Worm (Caenorhabditis elegans) whole organism, L2 larva: Measurements from ENCODE around the gene fbxa-170.

Experiments used
- R02D3.7 ChIP-seq: fragments of 150-350 bp; optimal IDR thresholded peaks from 2 replicates; lab custom pipeline; 2014; ENCODE audit warnings: missing biosample characterization, missing genetic modification characterization
- Y55F3AM.14 ChIP-seq: fragments of 200-800 bp; sonication (Bioruptor generic); optimal IDR thresholded peaks from 2 replicates; lab custom pipeline; 2018; ENCODE audit warnings: mild to moderate bottlenecking, missing genetic modification characterization, missing compliant biosample characterization
- ZK546.5 ChIP-seq: sonication (generic microtip); optimal IDR thresholded peaks from 2 replicates; lab custom pipeline; 2017; ENCODE audit warnings: missing biosample characterization, missing genetic modification characterization
- alr-1 ChIP-seq: fragments of 150-350 bp; optimal IDR thresholded peaks from 2 replicates; lab custom pipeline; 2014; ENCODE audit warnings: missing biosample characterization, missing genetic modification characterization
- aly-2 ChIP-seq: fragments of 150-350 bp; optimal IDR thresholded peaks from 2 replicates; lab custom pipeline; 2014; ENCODE audit warnings: missing biosample characterization, missing genetic modification characterization
- mdl-1 ChIP-seq, 2 experiments: fragments of 150-350 bp in 1 of 2; sonication (generic microtip) in 1 of 2; optimal IDR thresholded peaks; 2 replicates each; lab custom pipeline; 2017; ENCODE audit warnings: missing biosample characterization in 2 of 2, missing genetic modification characterization in 2 of 2
- nhr-11 ChIP-seq: fragments of 150-350 bp; optimal IDR thresholded peaks from 2 replicates; lab custom pipeline; 2014; ENCODE audit warnings: missing biosample characterization, missing genetic modification characterization
- peb-1 ChIP-seq: fragments of 150-350 bp; optimal IDR thresholded peaks from 2 replicates; lab custom pipeline; 2014; ENCODE audit warnings: missing biosample characterization, missing genetic modification characterization
- unc-39 ChIP-seq: fragments of 150-350 bp; optimal IDR thresholded peaks from 2 replicates; lab custom pipeline; 2014; ENCODE audit warnings: missing biosample characterization, missing genetic modification characterization
- zag-1 ChIP-seq: fragments of 150-350 bp; optimal IDR thresholded peaks from 2 replicates; lab custom pipeline; 2014; ENCODE audit warnings: missing biosample characterization, missing genetic modification characterization

- TF ChIP-seq nhr-11 (tag; lab: Kevin White, UChicago) (no peak), zag-1 (tag; lab: Kevin White, UChicago) (no peak), mdl-1 (tag; optimal IDR thresholded peaks at IDR 0.05; lab: Kevin White, UChicago) (no peak), R02D3.7 (tag; lab: Kevin White, UChicago) (no peak), ZK546.5 (tag; lab: Kevin White, UChicago) (no peak), unc-39 (tag; lab: Kevin White, UChicago) (no peak), peb-1 (tag; lab: Kevin White, UChicago) (no peak), aly-2 (tag; lab: Kevin White, UChicago) (no peak), alr-1 (tag; lab: Kevin White, UChicago) (no peak), Y55F3AM.14 (GFP tag; lab: Kevin White, UChicago) (no peak)
Observed at ce11 chrX:1703049-1703448, 25.1 kb upstream of the fbxa-170 start.
